Comparison of ENCODE assay signal across 1 fruit fly cellular context in the genomic region with DNA sequence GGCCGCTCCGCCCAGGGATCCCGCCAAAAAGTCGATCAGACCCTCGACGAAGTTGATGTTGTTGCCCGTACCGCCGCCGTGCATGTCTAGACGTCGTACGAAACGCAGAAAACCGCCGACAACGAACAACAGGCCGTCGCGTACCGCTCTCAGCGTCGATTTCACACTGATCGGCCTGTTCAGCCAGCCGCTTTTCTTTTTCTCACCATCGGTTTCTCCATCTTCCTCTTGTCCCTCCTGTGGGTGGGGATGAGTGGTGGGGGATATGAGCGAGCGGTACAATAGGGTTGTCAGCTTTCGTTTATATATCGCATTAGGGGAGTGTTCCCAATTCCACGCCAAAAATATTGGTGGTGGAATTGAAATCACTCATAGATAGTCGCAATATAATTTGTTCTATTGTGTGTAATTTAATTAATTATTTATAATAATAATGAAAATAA.
A peak's percentile ranks its signal among the peaks of the same experiment; 100 is the strongest.
TF ChIP-seq lines count a peak whose summit lies in the region.

No protein-coding gene starts in this region.

TF ChIP-seq in whole organism, embryonic, 481 proteins besides CTCF, POLR2A, EP300 and RAD21 (continued from another document):
- no peak for TF ChIP-seq disco-r (GFP tag; optimal IDR thresholded peaks at IDR 0.05; lab: Kevin White, UChicago)
- TF ChIP-seq Xbp1 (GFP tag; optimal IDR thresholded peaks at IDR 0.05; lab: Kevin White, UChicago) = peak; percentile 54
- TF ChIP-seq ind (GFP tag; optimal IDR thresholded peaks at IDR 0.05; lab: Kevin White, UChicago) = peak; percentile 66
- peak; percentile 38 for TF ChIP-seq CG9437 (GFP tag; optimal IDR thresholded peaks at IDR 0.05; lab: Kevin White, UChicago)
- no peak for TF ChIP-seq her (GFP tag; optimal IDR thresholded peaks at IDR 0.05; lab: Kevin White, UChicago)
- TF ChIP-seq Oli (tag; optimal IDR thresholded peaks at IDR 0.05; lab: Kevin White, UChicago) = peak; percentile 30
- TF ChIP-seq H15 (GFP tag; IDR thresholded peaks at IDR 0.05; lab: Robert Waterston, UW) = peak; percentile 38; the same call in 1 of the 3 replicates
- TF ChIP-seq Gug (GFP tag; IDR thresholded peaks at IDR 0.05; lab: Robert Waterston, UW) = peak; percentile 82
- peak; percentile 40 for TF ChIP-seq CG15696 (tag; optimal IDR thresholded peaks at IDR 0.05; lab: Kevin White, UChicago)
- TF ChIP-seq CG17568 (GFP tag; optimal IDR thresholded peaks at IDR 0.05; lab: Kevin White, UChicago) = no peak
- no peak for TF ChIP-seq CG10321 (GFP tag; IDR thresholded peaks at IDR 0.05; lab: Robert Waterston, UW)
- 0 out of 3 replicates have a peak, but pooled peaks have one; percentile 7 for TF ChIP-seq zen2 (GFP tag; IDR thresholded peaks at IDR 0.05; lab: Robert Waterston, UW; ENCODE audit: partially characterized antibody)
- TF ChIP-seq slbo (GFP tag; IDR thresholded peaks at IDR 0.05; lab: Robert Waterston, UW) = peak; percentile 80
- TF ChIP-seq CG17359 (tag; optimal IDR thresholded peaks at IDR 0.05; lab: Kevin White, UChicago) = peak; percentile 34
- no peak for TF ChIP-seq cg (GFP tag; optimal IDR thresholded peaks at IDR 0.05; lab: Kevin White, UChicago)
- no peak for TF ChIP-seq CG7271 (tag; optimal IDR thresholded peaks at IDR 0.05; lab: Kevin White, UChicago)
- no peak for TF ChIP-seq nom (GFP tag; optimal IDR thresholded peaks at IDR 0.05; lab: Kevin White, UChicago)
- TF ChIP-seq pan (optimal IDR thresholded peaks at IDR 0.05; lab: Kevin White, UChicago) = no peak
- TF ChIP-seq pan (GFP tag; optimal IDR thresholded peaks at IDR 0.05 in 1 of 2, IDR thresholded peaks at IDR 0.05 in 1 of 2) = peak in 1 of 2 experiments; percentile 43
- TF ChIP-seq phol (tag; optimal IDR thresholded peaks at IDR 0.05; lab: Kevin White, UChicago) = peak; percentile 47
- TF ChIP-seq Ravus (GFP tag; IDR thresholded peaks at IDR 0.05; lab: Robert Waterston, UW) = peak; percentile 31
- TF ChIP-seq ttk (GFP tag; IDR thresholded peaks at IDR 0.05; lab: Robert Waterston, UW) = peak; percentile 50; the same call in 1 of the 2 replicates
- no peak for TF ChIP-seq trem (tag; optimal IDR thresholded peaks at IDR 0.05; lab: Kevin White, UChicago)
- TF ChIP-seq CG7556 (GFP tag; optimal IDR thresholded peaks at IDR 0.05; lab: Kevin White, UChicago) = peak; percentile 30
- TF ChIP-seq CG8388 (GFP tag; optimal IDR thresholded peaks at IDR 0.05; lab: Kevin White, UChicago) = peak; percentile 10
- TF ChIP-seq CG5953 (GFP tag; IDR thresholded peaks at IDR 0.05; lab: Robert Waterston, UW) = no peak
- peak; percentile 57 for TF ChIP-seq sug (tag; optimal IDR thresholded peaks at IDR 0.05; lab: Kevin White, UChicago)
- peak; percentile 32; the same call in 1 of the 2 replicates for TF ChIP-seq sob (GFP tag; IDR thresholded peaks at IDR 0.05; lab: Robert Waterston, UW)
- TF ChIP-seq ash1 (GFP tag; optimal IDR thresholded peaks at IDR 0.05; lab: Kevin White, UChicago) = no peak
- TF ChIP-seq CG6813 (GFP tag; optimal IDR thresholded peaks at IDR 0.05; lab: Kevin White, UChicago) = no peak
- no peak for TF ChIP-seq GATAe (GFP tag; conservative IDR thresholded peaks at IDR 0.05; lab: Robert Waterston, UW)
- no peak for TF ChIP-seq pum (GFP tag; optimal IDR thresholded peaks at IDR 0.05; lab: Kevin White, UChicago)
- TF ChIP-seq nmo (GFP tag; optimal IDR thresholded peaks at IDR 0.05; lab: Kevin White, UChicago) = peak; percentile 44
- no peak for TF ChIP-seq Dll (GFP tag; IDR thresholded peaks at IDR 0.05; lab: Robert Waterston, UW; ENCODE audit: partially characterized antibody)
- no peak for TF ChIP-seq pros (GFP tag; optimal IDR thresholded peaks at IDR 0.05; lab: Kevin White, UChicago)
- no peak for TF ChIP-seq D19B (GFP tag; optimal IDR thresholded peaks at IDR 0.05; lab: Kevin White, UChicago)
- TF ChIP-seq CG7357 (GFP tag; IDR thresholded peaks at IDR 0.05; lab: Robert Waterston, UW) = no peak
- no peak for TF ChIP-seq CG17829 (tag; optimal IDR thresholded peaks at IDR 0.05; lab: Kevin White, UChicago)
- peak; percentile 44 for TF ChIP-seq dmrt11E (tag; optimal IDR thresholded peaks at IDR 0.05; lab: Kevin White, UChicago)
- TF ChIP-seq tio (GFP tag; optimal IDR thresholded peaks at IDR 0.05; lab: Kevin White, UChicago) = no peak
- TF ChIP-seq CG31224 (GFP tag; IDR thresholded peaks at IDR 0.05; lab: Robert Waterston, UW) = 0 out of 2 replicates have a peak, but pooled peaks have one; percentile 38
- peak; percentile 13 for TF ChIP-seq CG16815 (GFP tag; optimal IDR thresholded peaks at IDR 0.05; lab: Kevin White, UChicago)
- peak; percentile 9; the same call in 1 of the 2 replicates for TF ChIP-seq nerfin-2 (GFP tag; IDR thresholded peaks at IDR 0.05; lab: Robert Waterston, UW; ENCODE audit: partially characterized antibody)
- no peak for TF ChIP-seq lbe (GFP tag; optimal IDR thresholded peaks at IDR 0.05; lab: Kevin White, UChicago)
- TF ChIP-seq CG3726 (GFP tag; IDR thresholded peaks at IDR 0.05; lab: Robert Waterston, UW) = no peak
- TF ChIP-seq chinmo (GFP tag; IDR thresholded peaks at IDR 0.05; lab: Robert Waterston, UW; ENCODE audit: partially characterized antibody) = no peak
- TF ChIP-seq CG10959 (GFP tag; IDR thresholded peaks at IDR 0.05; lab: Robert Waterston, UW) = peak; percentile 26; the same call in 1 of the 2 replicates
- TF ChIP-seq CG13287 (GFP tag; IDR thresholded peaks at IDR 0.05; lab: Robert Waterston, UW; ENCODE audit: partially characterized antibody) = no peak; the same call in 1 of the 2 replicates
- TF ChIP-seq CG10654 (GFP tag; optimal IDR thresholded peaks at IDR 0.05; lab: Kevin White, UChicago) = peak; percentile 17
- no peak for TF ChIP-seq sd (tag; optimal IDR thresholded peaks at IDR 0.05; lab: Kevin White, UChicago)
- no peak for TF ChIP-seq tap (tag; optimal IDR thresholded peaks at IDR 0.05; lab: Kevin White, UChicago)
- TF ChIP-seq Xrp1 (GFP tag; IDR thresholded peaks at IDR 0.05; lab: Robert Waterston, UW) = peak; percentile 42; the same call in 1 of the 2 replicates
- TF ChIP-seq stwl (tag; optimal IDR thresholded peaks at IDR 0.05; lab: Kevin White, UChicago) = no peak
- TF ChIP-seq CG9727 (GFP tag; optimal IDR thresholded peaks at IDR 0.05; lab: Kevin White, UChicago) = peak; percentile 47
- peak; percentile 55 for TF ChIP-seq CG3847 (GFP tag; IDR thresholded peaks at IDR 0.05; lab: Robert Waterston, UW)
- no peak for TF ChIP-seq cas (GFP tag; IDR thresholded peaks at IDR 0.05; lab: Robert Waterston, UW)
- TF ChIP-seq tgo (GFP tag; IDR thresholded peaks at IDR 0.05; lab: Robert Waterston, UW) = peak; percentile 52; the same call in 2 of the 3 replicates
- peak; percentile 7 for TF ChIP-seq CG30431 (GFP tag; optimal IDR thresholded peaks at IDR 0.05; lab: Kevin White, UChicago)
- no peak for TF ChIP-seq CrebB (tag; optimal IDR thresholded peaks at IDR 0.05; lab: Kevin White, UChicago)
- TF ChIP-seq CG2678 (tag; optimal IDR thresholded peaks at IDR 0.05; lab: Kevin White, UChicago) = peak; percentile 48
- no peak for TF ChIP-seq Hr78 (GFP tag; optimal IDR thresholded peaks at IDR 0.05; lab: Kevin White, UChicago)
- TF ChIP-seq oc (tag; optimal IDR thresholded peaks at IDR 0.05; lab: Kevin White, UChicago) = no peak
- no peak for TF ChIP-seq Atf3 (GFP tag; optimal IDR thresholded peaks at IDR 0.05; lab: Kevin White, UChicago)
- TF ChIP-seq CG9876 (GFP tag; optimal IDR thresholded peaks at IDR 0.05; lab: Kevin White, UChicago) = no peak
- no peak for TF ChIP-seq CG2889 (GFP tag; IDR thresholded peaks at IDR 0.05; lab: Robert Waterston, UW)
- TF ChIP-seq CG12391 (tag; optimal IDR thresholded peaks at IDR 0.05; lab: Kevin White, UChicago) = peak; percentile 60
- TF ChIP-seq CG1233 (GFP tag; optimal IDR thresholded peaks at IDR 0.05; lab: Kevin White, UChicago) = no peak
- no peak for TF ChIP-seq HmgD (GFP tag; optimal IDR thresholded peaks at IDR 0.05; lab: Kevin White, UChicago)
- peak; percentile 27; the same call in 1 of the 2 replicates for TF ChIP-seq CG4730 (GFP tag; IDR thresholded peaks at IDR 0.05; lab: Robert Waterston, UW)
- TF ChIP-seq CG1647 (GFP tag; optimal IDR thresholded peaks at IDR 0.05; lab: Kevin White, UChicago) = no peak
- TF ChIP-seq CG1024 (GFP tag; IDR thresholded peaks at IDR 0.05; lab: Robert Waterston, UW) = no peak
- no peak for TF ChIP-seq CG12744 (GFP tag; optimal IDR thresholded peaks at IDR 0.05; lab: Kevin White, UChicago)
- TF ChIP-seq CG17361 (GFP tag; IDR thresholded peaks at IDR 0.05; lab: Robert Waterston, UW) = peak; percentile 68
- no peak for TF ChIP-seq HHEX (GFP tag; optimal IDR thresholded peaks at IDR 0.05; lab: Kevin White, UChicago)
- TF ChIP-seq CG12155 (GFP tag; optimal IDR thresholded peaks at IDR 0.05; lab: Kevin White, UChicago) = peak; percentile 30
- TF ChIP-seq slp2 (GFP tag; optimal IDR thresholded peaks at IDR 0.05; lab: Kevin White, UChicago) = no peak
- no peak for TF ChIP-seq CG6654 (GFP tag; optimal IDR thresholded peaks at IDR 0.05; lab: Kevin White, UChicago)
- TF ChIP-seq Rfx (GFP tag; IDR thresholded peaks at IDR 0.05; lab: Robert Waterston, UW) = peak; percentile 73
- TF ChIP-seq Dbx (GFP tag; IDR thresholded peaks at IDR 0.05; lab: Robert Waterston, UW) = peak; percentile 46; the same call in 2 of the 3 replicates
- no peak for TF ChIP-seq gcm (GFP tag; optimal IDR thresholded peaks at IDR 0.05; lab: Kevin White, UChicago)
- no peak for TF ChIP-seq CG10274 (GFP tag; optimal IDR thresholded peaks at IDR 0.05; lab: Kevin White, UChicago)
- TF ChIP-seq caup (GFP tag; optimal IDR thresholded peaks at IDR 0.05; lab: Kevin White, UChicago; ENCODE audit: severe bottlenecking) = peak; percentile 29
- peak; percentile 9 for TF ChIP-seq sqz (GFP tag; optimal IDR thresholded peaks at IDR 0.05; lab: Kevin White, UChicago)
- 0 out of 2 replicates have a peak, but pooled peaks have one; percentile 21 for TF ChIP-seq Rx (GFP tag; IDR thresholded peaks at IDR 0.05; lab: Robert Waterston, UW)
- no peak; the same call in 2 of the 3 replicates for TF ChIP-seq zfh1 (GFP tag; IDR thresholded peaks at IDR 0.05; lab: Robert Waterston, UW)
- TF ChIP-seq croc (GFP tag; conservative IDR thresholded peaks at IDR 0.05; lab: Robert Waterston, UW) = no peak
- peak; percentile 4 for TF ChIP-seq vfl (GFP tag; optimal IDR thresholded peaks at IDR 0.05; lab: Kevin White, UChicago)
- TF ChIP-seq BtbVII (GFP tag; optimal IDR thresholded peaks at IDR 0.05; lab: Kevin White, UChicago) = no peak
- TF ChIP-seq dysf (GFP tag; IDR thresholded peaks at IDR 0.05; lab: Robert Waterston, UW) = peak; percentile 64
- no peak for TF ChIP-seq CG6272 (GFP tag; IDR thresholded peaks at IDR 0.05; lab: Robert Waterston, UW)
- TF ChIP-seq ranshi (GFP tag; IDR thresholded peaks at IDR 0.05; lab: Robert Waterston, UW) = peak; percentile 24; the same call in 1 of the 2 replicates
- TF ChIP-seq CoRest (tag; optimal IDR thresholded peaks at IDR 0.05; lab: Kevin White, UChicago) = peak; percentile 61
- TF ChIP-seq CG13775 (GFP tag; optimal IDR thresholded peaks at IDR 0.05; lab: Kevin White, UChicago) = peak; percentile 40
- TF ChIP-seq fd102C (GFP tag; optimal IDR thresholded peaks at IDR 0.05; lab: Kevin White, UChicago) = no peak
- peak; percentile 62 for TF ChIP-seq BEAF-32 (GFP tag; optimal IDR thresholded peaks at IDR 0.05; lab: Kevin White, UChicago)
- TF ChIP-seq E2f2 (GFP tag; IDR thresholded peaks at IDR 0.05; lab: Robert Waterston, UW) = 0 out of 2 replicates have a peak, but pooled peaks have one; percentile 11
- no peak for TF ChIP-seq org-1 (GFP tag; optimal IDR thresholded peaks at IDR 0.05; lab: Kevin White, UChicago)
- no peak for TF ChIP-seq prd (optimal IDR thresholded peaks at IDR 0.05; lab: Kevin White, UChicago)
- TF ChIP-seq prd (GFP tag; IDR thresholded peaks at IDR 0.05; lab: Robert Waterston, UW) = peak; percentile 73; the same call in 2 of the 3 replicates
- no peak for TF ChIP-seq CG3407 (GFP tag; optimal IDR thresholded peaks at IDR 0.05; lab: Kevin White, UChicago)
- peak; percentile 75 for TF ChIP-seq CG11456 (GFP tag; IDR thresholded peaks at IDR 0.05; lab: Robert Waterston, UW)
- no peak for TF ChIP-seq fru (optimal IDR thresholded peaks at IDR 0.05; lab: Kevin White, UChicago)
- TF ChIP-seq CG8089 (GFP tag; optimal IDR thresholded peaks at IDR 0.05; lab: Kevin White, UChicago) = no peak
- TF ChIP-seq zf30C (GFP tag; optimal IDR thresholded peaks at IDR 0.05; lab: Kevin White, UChicago) = no peak
- peak; percentile 53 for TF ChIP-seq az2 (GFP tag; optimal IDR thresholded peaks at IDR 0.05; lab: Kevin White, UChicago)
- peak; percentile 4 for TF ChIP-seq CG13624 (GFP tag; optimal IDR thresholded peaks at IDR 0.05; lab: Kevin White, UChicago)
- TF ChIP-seq CG13296 (GFP tag; optimal IDR thresholded peaks at IDR 0.05; lab: Kevin White, UChicago) = no peak
- TF ChIP-seq CG11093 (GFP tag; IDR thresholded peaks at IDR 0.05; lab: Robert Waterston, UW) = no peak
- TF ChIP-seq seq (GFP tag; IDR thresholded peaks at IDR 0.05; lab: Robert Waterston, UW) = no peak
- TF ChIP-seq CG8765 (GFP tag; IDR thresholded peaks at IDR 0.05; lab: Robert Waterston, UW) = peak; percentile 36; the same call in 1 of the 2 replicates
- no peak for TF ChIP-seq wek (GFP tag; optimal IDR thresholded peaks at IDR 0.05; lab: Kevin White, UChicago)
- TF ChIP-seq TFAM (GFP tag; optimal IDR thresholded peaks at IDR 0.05; lab: Kevin White, UChicago) = no peak
